Worm (Caenorhabditis elegans): ENCODE measurements around the gene hlh-10.

The hlh-10 gene

DNA sequence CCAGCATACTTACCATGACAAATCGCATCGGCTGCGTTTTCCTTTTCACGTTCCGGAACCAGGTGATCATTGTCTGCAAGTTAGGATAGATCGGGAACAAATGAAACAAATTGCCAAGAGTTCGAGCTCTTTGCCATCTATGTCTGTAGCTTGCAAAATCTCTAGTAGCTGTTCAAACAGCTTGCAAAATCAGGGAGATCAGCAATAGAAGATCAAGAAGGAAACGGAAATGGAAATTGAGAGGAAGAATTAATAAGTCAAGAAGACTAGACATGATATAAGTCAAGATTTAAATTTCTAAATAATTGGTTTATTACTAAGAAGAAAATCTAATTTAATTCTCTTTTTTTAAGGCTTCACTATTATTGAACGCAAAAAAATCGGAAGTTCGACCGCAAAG, 49.7 kb downstream of the hlh-10 start, which contains the start of gene F07C3.3:
Gene F07C3.3, minus strand, starts transcription at position 101 of the 400 bp plus-strand sequence.
- no peak for TF ChIP-seq egl-27 (tag; optimal IDR thresholded peaks at IDR 0.05)
- no peak for TF ChIP-seq gmeb-1 (tag; optimal IDR thresholded peaks at IDR 0.05)
- no peak for TF ChIP-seq unc-39 (tag; optimal IDR thresholded peaks at IDR 0.05)
- TF ChIP-seq ztf-1 (GFP tag; conservative IDR thresholded peaks at IDR 0.05) = no peak
- TF ChIP-seq sma-9 (GFP tag; optimal IDR thresholded peaks at IDR 0.05) = no peak
- no peak for TF ChIP-seq sma-9 (tag; optimal IDR thresholded peaks at IDR 0.05)
- TF ChIP-seq sem-4 (tag; optimal IDR thresholded peaks at IDR 0.05) = no peak
- TF ChIP-seq lin-39 (tag; optimal IDR thresholded peaks at IDR 0.05) = no peak
- TF ChIP-seq alr-1 (tag; optimal IDR thresholded peaks at IDR 0.05) = no peak
- TF ChIP-seq nhr-12 (tag; optimal IDR thresholded peaks at IDR 0.05) = no peak
- TF ChIP-seq ceh-16 (tag; optimal IDR thresholded peaks at IDR 0.05) = no peak
- TF ChIP-seq aly-2 (tag; optimal IDR thresholded peaks at IDR 0.05) = no peak
- TF ChIP-seq F13H6.1 (tag; optimal IDR thresholded peaks at IDR 0.05) = no peak
- no peak for TF ChIP-seq crh-2 (tag; optimal IDR thresholded peaks at IDR 0.05)
- TF ChIP-seq ZK546.5 (tag; optimal IDR thresholded peaks at IDR 0.05) = no peak
- no peak for TF ChIP-seq lin-13 (GFP tag; optimal IDR thresholded peaks at IDR 0.05)
- no peak for TF ChIP-seq ztf-11 (tag; optimal IDR thresholded peaks at IDR 0.05)
- no peak for TF ChIP-seq ceh-82 (tag; optimal IDR thresholded peaks at IDR 0.05)
- TF ChIP-seq Y55F3AM.14 (GFP tag; optimal IDR thresholded peaks at IDR 0.05) = no peak

Measured in whole organism, L2 larva.